Fruit fly (Drosophila melanogaster): ENCODE results near the gene CG14434.
A peak's percentile ranks its signal among the peaks of the same experiment; 100 is the strongest.

Gene CG14434

DNA sequence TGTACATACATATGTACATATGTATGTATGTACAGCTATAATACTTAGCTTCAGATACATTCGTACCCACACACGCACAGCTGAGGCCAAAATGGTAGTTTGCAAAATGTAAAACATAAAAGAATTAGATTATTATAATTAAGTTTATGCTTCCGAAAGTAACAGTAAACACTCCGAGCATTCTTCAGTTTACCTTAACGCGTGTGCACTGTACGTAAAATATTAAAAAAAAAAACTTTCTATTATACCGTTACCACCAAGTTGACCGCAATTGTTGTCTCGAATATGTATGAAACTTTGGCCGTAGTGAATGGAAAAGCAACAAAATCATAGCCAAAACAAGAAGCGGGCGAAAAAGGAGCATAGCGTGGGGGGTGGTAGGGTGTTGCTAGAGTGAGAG is 12.4 kb downstream of the CG14434 start (continued):
- TF ChIP-seq Drgx (GFP tag; IDR thresholded peaks at IDR 0.05) (peak; percentile 91), Eip74EF (GFP tag; optimal IDR thresholded peaks at IDR 0.05) (peak in 1 of 2 experiments; percentile 76), oc (tag; optimal IDR thresholded peaks at IDR 0.05) (peak; percentile 78), CG6791 (GFP tag; IDR thresholded peaks at IDR 0.05; ENCODE audit: partially characterized antibody) (no peak), crol (GFP tag; IDR thresholded peaks at IDR 0.05) (peak; percentile 63), lab (GFP tag; optimal IDR thresholded peaks at IDR 0.05) (peak; percentile 93), CG32532 (GFP tag; IDR thresholded peaks at IDR 0.05) (peak; percentile 87), CG10321 (GFP tag; IDR thresholded peaks at IDR 0.05) (0 out of 2 replicates have a peak, but pooled peaks have one; percentile 32), CHES-1-like (GFP tag; optimal IDR thresholded peaks at IDR 0.05) (peak; percentile 15), Sry-δ (GFP tag; optimal IDR thresholded peaks at IDR 0.05) (peak; percentile 8), CG17829 (tag; optimal IDR thresholded peaks at IDR 0.05) (peak; percentile 70), usp (GFP tag; optimal IDR thresholded peaks at IDR 0.05) (no peak), CG3847 (GFP tag; IDR thresholded peaks at IDR 0.05) (peak; percentile 75), lola (GFP tag; optimal IDR thresholded peaks at IDR 0.05) (peak in 1 of 3 experiments; percentile 62), CG17186 (GFP tag; optimal IDR thresholded peaks at IDR 0.05) (no peak), CG30403 (GFP tag; optimal IDR thresholded peaks at IDR 0.05) (peak; percentile 77), ci (GFP tag; IDR thresholded peaks at IDR 0.05) (peak; percentile 91), Dip3 (GFP tag; optimal IDR thresholded peaks at IDR 0.05) (peak; percentile 67), p53 (GFP tag; optimal IDR thresholded peaks at IDR 0.05) (no peak), stwl (tag; optimal IDR thresholded peaks at IDR 0.05) (peak; percentile 1), zfh1 (GFP tag; IDR thresholded peaks at IDR 0.05) (peak; percentile 84), CG1792 (GFP tag; optimal IDR thresholded peaks at IDR 0.05) (no peak), otp (GFP tag; IDR thresholded peaks at IDR 0.05) (peak; percentile 80), CG1233 (GFP tag; optimal IDR thresholded peaks at IDR 0.05) (peak; percentile 79), Chrac-16 (GFP tag; optimal IDR thresholded peaks at IDR 0.05) (peak; percentile 71), cas (GFP tag; IDR thresholded peaks at IDR 0.05) (no peak), Xrp1 (GFP tag; IDR thresholded peaks at IDR 0.05) (peak; percentile 89), Ada2b (GFP tag; IDR thresholded peaks at IDR 0.05) (peak; percentile 85), cg (GFP tag; optimal IDR thresholded peaks at IDR 0.05) (no peak), D19B (GFP tag; optimal IDR thresholded peaks at IDR 0.05) (peak; percentile 69), Ets65A (GFP tag) (peak; percentile 94), ato (GFP tag; IDR thresholded peaks at IDR 0.05; ENCODE audit: partially characterized antibody) (no peak), CG17802 (tag; optimal IDR thresholded peaks at IDR 0.05) (peak; percentile 23), scrt (GFP tag; optimal IDR thresholded peaks at IDR 0.05) (peak; percentile 75), CG17612 (GFP tag; IDR thresholded peaks at IDR 0.05) (0 out of 2 replicates have a peak, but pooled peaks have one; percentile 15), CG13296 (GFP tag; optimal IDR thresholded peaks at IDR 0.05) (peak; percentile 76), disco-r (GFP tag; optimal IDR thresholded peaks at IDR 0.05) (peak; percentile 35), Neu2 (GFP tag; optimal IDR thresholded peaks at IDR 0.05; ENCODE audit: borderline replicate concordance) (no peak), CG4617 (GFP tag; optimal IDR thresholded peaks at IDR 0.05; ENCODE audit: borderline replicate concordance) (peak; percentile 45), ranshi (GFP tag; IDR thresholded peaks at IDR 0.05) (peak; percentile 70), Mrtf (GFP tag; IDR thresholded peaks at IDR 0.05) (peak; percentile 63; the same call in 2 of the 3 replicates), bbx (GFP tag; IDR thresholded peaks at IDR 0.05; ENCODE audit: partially characterized antibody) (no peak), CG12391 (tag; optimal IDR thresholded peaks at IDR 0.05) (peak; percentile 84), abd-A (tag; optimal IDR thresholded peaks at IDR 0.05) (no peak), shn (GFP tag; optimal IDR thresholded peaks at IDR 0.05) (peak; percentile 15), ab (GFP tag; optimal IDR thresholded peaks at IDR 0.05) (peak; percentile 32), pb (GFP tag; optimal IDR thresholded peaks at IDR 0.05) (peak; percentile 3), GATAe (GFP tag; conservative IDR thresholded peaks at IDR 0.05) (no peak; the same call in 1 of the 2 replicates), phol (tag; optimal IDR thresholded peaks at IDR 0.05) (peak; percentile 83), CG7271 (tag; optimal IDR thresholded peaks at IDR 0.05) (peak; percentile 2)
